Worm (Caenorhabditis elegans) whole organism, mixed stage, embryonic: ENCODE results near the gene T02E9.6.
A peak's percentile ranks its signal among the peaks of the same experiment; 100 is the strongest.

Experiments
- blmp-1 ChIP-seq: fragments of 150-350 bp; optimal IDR thresholded peaks from 2 replicates; lab custom pipeline; 2014; ENCODE audit warnings: missing biosample characterization, missing genetic modification characterization
- ceh-39 ChIP-seq: fragments of 150-350 bp; optimal IDR thresholded peaks from 2 replicates; lab custom pipeline; 2014; ENCODE audit warnings: missing biosample characterization, missing genetic modification characterization
- ceh-83 ChIP-seq: fragments of 200-800 bp; sonication (Bioruptor generic); optimal IDR thresholded peaks from 2 replicates; lab custom pipeline; 2018; ENCODE audit warnings: mild to moderate bottlenecking, missing genetic modification characterization, missing compliant biosample characterization
- ces-1 ChIP-seq: fragments of 150-350 bp; optimal IDR thresholded peaks from 2 replicates; lab custom pipeline; 2014; ENCODE audit warnings: missing biosample characterization, missing genetic modification reagents, missing genetic modification characterization
- lin-13 ChIP-seq: fragments of 150-350 bp; optimal IDR thresholded peaks from 2 replicates; lab custom pipeline; 2014; ENCODE audit warnings: missing biosample characterization, missing genetic modification characterization
- mab-5 ChIP-seq: fragments of 150-350 bp; optimal IDR thresholded peaks from 2 replicates; lab custom pipeline; 2014; ENCODE audit warnings: missing biosample characterization, missing genetic modification characterization
- nhr-12 ChIP-seq: fragments of 150-350 bp; optimal IDR thresholded peaks from 2 replicates; lab custom pipeline; 2014; ENCODE audit warnings: missing biosample characterization, missing genetic modification characterization
- nhr-28 ChIP-seq: fragments of 150-350 bp; optimal IDR thresholded peaks from 2 replicates; lab custom pipeline; 2014; ENCODE audit warnings: missing biosample characterization, missing genetic modification characterization
- nhr-76 ChIP-seq: sonication (generic microtip); optimal IDR thresholded peaks from 2 replicates; lab custom pipeline; 2017; ENCODE audit warnings: missing biosample characterization, missing genetic modification characterization
- snpc-4 ChIP-seq: fragments of 150-350 bp; optimal IDR thresholded peaks from 2 replicates; lab custom pipeline; 2014; ENCODE audit warnings: missing biosample characterization, missing genetic modification characterization
- sptf-1 ChIP-seq: sonication (generic microtip); optimal IDR thresholded peaks from 2 replicates; lab custom pipeline; 2017; ENCODE audit warnings: mild to moderate bottlenecking, missing genetic modification characterization, moderate library complexity, missing compliant biosample characterization
- unc-62 ChIP-seq: fragments of 150-350 bp; optimal IDR thresholded peaks from 2 replicates; lab custom pipeline; 2014; ENCODE audit warnings: missing biosample characterization, missing genetic modification reagents, missing genetic modification characterization
- ztf-11 ChIP-seq: fragments of 150-350 bp; optimal IDR thresholded peaks from 2 replicates; lab custom pipeline; 2014; ENCODE audit warnings: missing biosample characterization, missing genetic modification characterization

- TF ChIP-seq nhr-12: no peak
- no peak for TF ChIP-seq mab-5
- no peak for TF ChIP-seq ceh-39
- TF ChIP-seq ces-1 (GFP tag; lab: Kevin White, UChicago): no peak
- no peak for TF ChIP-seq ceh-83
- no peak for TF ChIP-seq snpc-4 (tag; lab: Kevin White, UChicago)
- no peak for TF ChIP-seq lin-13
- TF ChIP-seq nhr-28 (tag; lab: Kevin White, UChicago): no peak
- TF ChIP-seq unc-62 (GFP tag; lab: Kevin White, UChicago): peak; percentile 79
- TF ChIP-seq sptf-1 (tag; lab: Kevin White, UChicago): no peak
- no peak for TF ChIP-seq blmp-1
- no peak for TF ChIP-seq nhr-76 (tag; lab: Kevin White, UChicago)
- TF ChIP-seq ztf-11 (tag; lab: Kevin White, UChicago): no peak
Observed at ce11 chrV:11308915-11309314, 25.2 kb downstream of the T02E9.6 start.
